Fruit fly (Drosophila melanogaster) whole organism, embryonic: ENCODE measurements around the gene CG4962.

Experiments used
- Ada2b ChIP-seq: fragments of 200-800 bp; sonication (Bioruptor generic); IDR thresholded peaks from 2 replicates; pipeline ENCODE4 v1.3.6; 2022; ENCODE audit warnings: missing biosample characterization, missing genetic modification characterization
- Antp ChIP-seq: fragments of 200-800 bp; sonication (Bioruptor generic); optimal IDR thresholded peaks from 3 replicates; lab custom pipeline; 2016; ENCODE audit warnings: missing biosample characterization, missing genetic modification characterization
- BEAF-32 ChIP-seq: fragments of 200-800 bp; sonication (Bioruptor generic); optimal IDR thresholded peaks from 3 replicates; lab custom pipeline; 2017; ENCODE audit warnings: missing biosample characterization, missing genetic modification characterization, mild to moderate bottlenecking, moderate library complexity, missing genetic modification reagents
- CG11247 ChIP-seq: fragments of 200-800 bp; sonication (Bioruptor generic); IDR thresholded peaks from 2 replicates; pipeline ENCODE4 v1.3.6; 2022; ENCODE audit warnings: missing biosample characterization, missing genetic modification characterization
- CG14014 ChIP-seq: fragments of 200-800 bp; sonication (Bioruptor generic); IDR thresholded peaks from 2 replicates; pipeline ENCODE4 v1.3.6; 2022; ENCODE audit warnings: missing biosample characterization, missing genetic modification characterization
- CG15514 ChIP-seq: fragments of 200-800 bp; sonication (Bioruptor generic); optimal IDR thresholded peaks from 3 replicates; lab custom pipeline; 2017; ENCODE audit warnings: missing biosample characterization, missing genetic modification characterization, mild to moderate bottlenecking, moderate library complexity, missing genetic modification reagents
- CG15601 ChIP-seq: fragments of 200-800 bp; sonication (Bioruptor generic); optimal IDR thresholded peaks from 3 replicates; lab custom pipeline; 2019; ENCODE audit warnings: missing biosample characterization, mild to moderate bottlenecking, missing genetic modification characterization, moderate library complexity
- CG1602 ChIP-seq: fragments of 200-800 bp; sonication (Bioruptor generic); optimal IDR thresholded peaks from 3 replicates; lab custom pipeline; 2016; ENCODE audit warnings: missing biosample characterization, missing genetic modification characterization
- CG18599 ChIP-seq: fragments of 200-800 bp; sonication (Bioruptor generic); optimal IDR thresholded peaks from 3 replicates; lab custom pipeline; 2017; ENCODE audit warnings: missing biosample characterization, missing genetic modification characterization, mild to moderate bottlenecking, moderate library complexity, missing genetic modification reagents
- CG2120 ChIP-seq: fragments of 200-800 bp; sonication (Bioruptor generic); optimal IDR thresholded peaks from 3 replicates; lab custom pipeline; 2016; ENCODE audit warnings: missing biosample characterization, missing genetic modification characterization
- CG3281 ChIP-seq: fragments of 200-800 bp; sonication (Bioruptor generic); optimal IDR thresholded peaks from 3 replicates; lab custom pipeline; 2017; ENCODE audit warnings: missing biosample characterization, mild to moderate bottlenecking, missing genetic modification characterization
- CG34376 ChIP-seq: fragments of 200-800 bp; sonication (Bioruptor generic); optimal IDR thresholded peaks from 2 replicates; lab custom pipeline; 2018; ENCODE audit warnings: missing biosample characterization, mild to moderate bottlenecking, missing genetic modification characterization
- CG3847 ChIP-seq: fragments of 200-800 bp; sonication (Bioruptor generic); IDR thresholded peaks from 2 replicates; pipeline ENCODE4 v1.3.6; 2022; ENCODE audit warnings: missing biosample characterization, missing genetic modification characterization
- CG3995 ChIP-seq: fragments of 200-800 bp; sonication (Bioruptor generic); optimal IDR thresholded peaks from 3 replicates; lab custom pipeline; 2016; ENCODE audit warnings: missing biosample characterization, missing genetic modification characterization
- CG6254 ChIP-seq: fragments of 200-800 bp; sonication (Bioruptor generic); optimal IDR thresholded peaks from 3 replicates; lab custom pipeline; 2017; ENCODE audit warnings: mild to moderate bottlenecking, missing biosample characterization, missing genetic modification reagents, missing genetic modification characterization
- CG7372 ChIP-seq: fragments of 200-800 bp; sonication (Bioruptor generic); IDR thresholded peaks from 2 replicates; pipeline ENCODE4 v1.3.6; 2022; ENCODE audit warnings: missing biosample characterization, missing genetic modification characterization
- CG7786 ChIP-seq: fragments of 200-800 bp; sonication (Bioruptor generic); optimal IDR thresholded peaks from 2 replicates; lab custom pipeline; 2016; ENCODE audit warnings: missing biosample characterization, missing genetic modification characterization
- CG9437 ChIP-seq: fragments of 200-800 bp; sonication (Bioruptor generic); optimal IDR thresholded peaks from 2 replicates; lab custom pipeline; 2018; ENCODE audit warnings: missing biosample characterization, mild to moderate bottlenecking, missing genetic modification characterization
- CG9932 ChIP-seq: fragments of 200-800 bp; sonication (Bioruptor generic); IDR thresholded peaks from 2 replicates; pipeline ENCODE4 v1.3.6; 2022; ENCODE audit warnings: missing biosample characterization, missing genetic modification characterization
- CHES-1-like ChIP-seq: fragments of 200-800 bp; sonication (Bioruptor generic); optimal IDR thresholded peaks from 2 replicates; lab custom pipeline; 2016; ENCODE audit warnings: missing biosample characterization, missing genetic modification characterization
- Dip3 ChIP-seq: fragments of 200-800 bp; sonication (Bioruptor generic); optimal IDR thresholded peaks from 3 replicates; lab custom pipeline; 2016; ENCODE audit warnings: missing biosample characterization, missing genetic modification characterization
- Drgx ChIP-seq: fragments of 200-800 bp; sonication (Bioruptor generic); IDR thresholded peaks from 2 replicates; pipeline ENCODE4 v1.3.6; 2022; ENCODE audit warnings: missing biosample characterization, missing genetic modification characterization
- Gug ChIP-seq: fragments of 200-800 bp; sonication (Bioruptor generic); IDR thresholded peaks from 4 replicates; pipeline ENCODE4 v1.3.6; 2022; ENCODE audit warnings: missing biosample characterization, missing genetic modification characterization
- Hmr ChIP-seq: fragments of 200-800 bp; sonication (Bioruptor generic); optimal IDR thresholded peaks from 3 replicates; lab custom pipeline; 2017; ENCODE audit warnings: mild to moderate bottlenecking, missing biosample characterization, missing genetic modification reagents, missing genetic modification characterization
- Meics ChIP-seq: fragments of 200-800 bp; sonication (Bioruptor generic); optimal IDR thresholded peaks from 2 replicates; lab custom pipeline; 2017; ENCODE audit warnings: missing biosample characterization, mild to moderate bottlenecking, missing genetic modification characterization
- Mes4 ChIP-seq: fragments of 200-800 bp; sonication (Bioruptor generic); optimal IDR thresholded peaks from 2 replicates; lab custom pipeline; 2016; ENCODE audit warnings: missing biosample characterization, missing genetic modification characterization
- Myb ChIP-seq: fragments of 200-800 bp; sonication (Bioruptor generic); optimal IDR thresholded peaks from 2 replicates; lab custom pipeline; 2016; ENCODE audit warnings: missing biosample characterization, missing genetic modification characterization
- Nf-YC ChIP-seq: fragments of 200-800 bp; optimal IDR thresholded peaks from 3 replicates; lab custom pipeline; 2019; ENCODE audit warnings: missing biosample characterization, mild to moderate bottlenecking, missing genetic modification characterization, moderate library complexity
- PHDP ChIP-seq: fragments of 200-800 bp; sonication (Bioruptor generic); optimal IDR thresholded peaks from 3 replicates; lab custom pipeline; 2018; ENCODE audit warnings: missing biosample characterization, mild to moderate bottlenecking, missing genetic modification characterization, moderate library complexity
- Trl ChIP-seq, 3 experiments: fragments of >200 bp in 2 of 3; fragments of 200-800 bp in 1 of 3; sonication (Bioruptor generic) in 1 of 3; optimal IDR thresholded peaks; 2 replicates in 1 of 3; 3 replicates in 2 of 3; lab custom pipeline; 2016 to 2017; ENCODE audit warnings: missing biosample characterization in 1 of 3, missing genetic modification characterization in 1 of 3
- YL-1 ChIP-seq: fragments of 200-800 bp; sonication (Bioruptor generic); optimal IDR thresholded peaks from 3 replicates; lab custom pipeline; 2017; ENCODE audit warnings: missing biosample characterization, mild to moderate bottlenecking, missing genetic modification characterization
- ara ChIP-seq: fragments of 200-800 bp; sonication (Bioruptor generic); IDR thresholded peaks from 2 replicates; pipeline ENCODE4 v1.3.6; 2022; ENCODE audit warnings: missing biosample characterization, missing genetic modification characterization
- caup ChIP-seq: fragments of 200-800 bp; sonication (Bioruptor generic); optimal IDR thresholded peaks from 3 replicates; lab custom pipeline; 2017; ENCODE audit warnings: missing biosample characterization, mild to moderate bottlenecking, missing genetic modification characterization, moderate library complexity; ENCODE audit not compliant: severe bottlenecking
- chif ChIP-seq, 2 experiments: fragments of 200-800 bp; sonication (Bioruptor generic); optimal IDR thresholded peaks; 3 replicates each; lab custom pipeline; 2016; ENCODE audit warnings: missing biosample characterization in 2 of 2, missing genetic modification characterization in 2 of 2
- chinmo ChIP-seq: fragments of 200-800 bp; sonication (Bioruptor generic); IDR thresholded peaks from 4 replicates; pipeline ENCODE4 v1.3.6; 2022; ENCODE audit warnings: missing biosample characterization, missing genetic modification characterization; ENCODE audit not compliant: partially characterized antibody
- ci ChIP-seq: fragments of 200-800 bp; sonication (Bioruptor generic); IDR thresholded peaks from 3 replicates; pipeline ENCODE4 v1.3.6; 2022; ENCODE audit warnings: missing biosample characterization, missing genetic modification characterization
- corto ChIP-seq: fragments of 200-800 bp; sonication (Bioruptor generic); optimal IDR thresholded peaks from 2 replicates; lab custom pipeline; 2016; ENCODE audit warnings: missing biosample characterization, mild to moderate bottlenecking, missing genetic modification characterization, moderate library complexity
- dimm ChIP-seq: fragments of 200-800 bp; sonication (Bioruptor generic); IDR thresholded peaks from 2 replicates; pipeline ENCODE4 v1.3.6; 2022; ENCODE audit warnings: missing biosample characterization, missing genetic modification characterization
- en ChIP-seq: fragments of 200-800 bp; sonication (Bioruptor generic); optimal IDR thresholded peaks from 2 replicates; lab custom pipeline; 2016; ENCODE audit warnings: missing biosample characterization, missing genetic modification characterization
- gfzf ChIP-seq: fragments of 200-800 bp; sonication (Bioruptor generic); optimal IDR thresholded peaks from 2 replicates; lab custom pipeline; 2016; ENCODE audit warnings: missing biosample characterization, mild to moderate bottlenecking, missing genetic modification characterization, moderate library complexity
- her ChIP-seq: fragments of 200-800 bp; sonication (Bioruptor generic); optimal IDR thresholded peaks from 2 replicates; lab custom pipeline; 2016; ENCODE audit warnings: missing biosample characterization, missing genetic modification characterization
- hkb ChIP-seq, 2 experiments: fragments of 200-800 bp in 1 of 2; fragments of >200 bp in 1 of 2; sonication (Bioruptor generic) in 1 of 2; IDR thresholded peaks in 1 of 2; optimal IDR thresholded peaks in 1 of 2; 2 replicates each; pipeline versions ENCODE4 v1.3.6 to Lab custom; 2017 to 2022; ENCODE audit warnings: missing biosample characterization in 1 of 2, missing genetic modification characterization in 1 of 2
- lbe ChIP-seq: fragments of 200-800 bp; sonication (Bioruptor generic); optimal IDR thresholded peaks from 2 replicates; lab custom pipeline; 2016; ENCODE audit warnings: missing biosample characterization, mild to moderate bottlenecking, missing genetic modification characterization
- lmd ChIP-seq: fragments of 200-800 bp; sonication (Bioruptor generic); IDR thresholded peaks from 2 replicates; pipeline ENCODE4 v1.3.6; 2022; ENCODE audit warnings: missing biosample characterization, missing genetic modification characterization
- mam ChIP-seq: fragments of 200-800 bp; sonication (Bioruptor generic); optimal IDR thresholded peaks from 3 replicates; lab custom pipeline; 2016; ENCODE audit warnings: missing biosample characterization, missing genetic modification characterization
- org-1 ChIP-seq: fragments of 200-800 bp; sonication (Bioruptor generic); optimal IDR thresholded peaks from 2 replicates; lab custom pipeline; 2017; ENCODE audit warnings: missing biosample characterization, missing genetic modification characterization
- pho ChIP-seq: fragments of 200-800 bp; sonication (Bioruptor generic); optimal IDR thresholded peaks from 2 replicates; lab custom pipeline; 2016; ENCODE audit warnings: missing biosample characterization, missing genetic modification characterization
- sob ChIP-seq: fragments of 200-800 bp; sonication (Bioruptor generic); IDR thresholded peaks from 2 replicates; pipeline ENCODE4 v1.3.6; 2022; ENCODE audit warnings: missing biosample characterization, missing genetic modification characterization
- sug ChIP-seq: fragments of 200-800 bp; optimal IDR thresholded peaks from 2 replicates; lab custom pipeline; 2019; ENCODE audit warnings: missing biosample characterization, mild to moderate bottlenecking, missing genetic modification characterization, moderate library complexity
- wdn ChIP-seq: fragments of 200-800 bp; sonication (Bioruptor generic); IDR thresholded peaks from 2 replicates; pipeline ENCODE4 v1.3.6; 2022; ENCODE audit warnings: missing biosample characterization, missing genetic modification characterization

The CG4962 gene

DNA sequence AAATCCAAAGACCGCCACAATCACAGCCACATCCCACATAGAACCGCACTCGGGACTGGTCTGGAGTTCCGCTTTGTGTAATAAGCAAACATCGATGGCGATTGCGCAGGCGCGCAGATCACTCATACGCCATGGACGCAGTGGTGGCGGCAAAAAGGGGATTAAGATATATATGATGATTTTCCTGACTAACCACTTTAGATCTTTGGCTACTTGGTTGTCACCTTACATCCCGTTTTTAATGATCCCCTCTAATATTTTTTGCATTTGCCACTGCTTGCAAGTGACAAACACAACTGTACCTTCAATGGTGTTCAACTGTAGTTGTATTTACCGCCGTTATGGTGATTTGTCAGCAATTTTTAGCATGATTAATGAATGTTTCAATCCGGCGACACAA lies 14.6 kb upstream of the CG4962 start:
- TF ChIP-seq CG15514 (GFP tag; lab: Kevin White, UChicago) (peak; percentile 23), CG6254 (GFP tag; lab: Kevin White, UChicago) (no peak), pho (GFP tag; lab: Kevin White, UChicago) (peak; percentile 4), Drgx (peak; percentile 86), CG2120 (GFP tag; lab: Kevin White, UChicago) (peak; percentile 67), Ada2b (GFP tag; lab: Robert Waterston, UW) (no peak), Myb (GFP tag; lab: Kevin White, UChicago) (peak; percentile 38), CG9437 (GFP tag; lab: Kevin White, UChicago) (no peak), wdn (GFP tag; lab: Robert Waterston, UW) (peak; percentile 53; the same call in 1 of the 2 replicates), dimm (no peak), Nf-YC (no peak), lmd (GFP tag; lab: Robert Waterston, UW) (peak; percentile 39; the same call in 1 of the 2 replicates), lbe (GFP tag; lab: Kevin White, UChicago) (no peak), Gug (GFP tag; lab: Robert Waterston, UW) (0 out of 4 replicates have a peak, but pooled peaks have one; percentile 6), CG14014 (GFP tag; lab: Robert Waterston, UW) (peak; percentile 37; the same call in 1 of the 2 replicates), Dip3 (GFP tag; lab: Kevin White, UChicago) (peak; percentile 5), ara (GFP tag; lab: Robert Waterston, UW) (0 out of 2 replicates have a peak, but pooled peaks have one; percentile 14), CG7786 (GFP tag; lab: Kevin White, UChicago) (no peak), CG18599 (GFP tag; lab: Kevin White, UChicago) (peak; percentile 42), hkb (optimal IDR thresholded peaks at IDR 0.05; lab: Kevin White, UChicago) (no peak), hkb (GFP tag; IDR thresholded peaks at IDR 0.05; lab: Robert Waterston, UW) (0 out of 2 replicates have a peak, but pooled peaks have one; percentile 31), Antp (GFP tag; lab: Kevin White, UChicago) (peak; percentile 5), mam (peak; percentile 32), gfzf (no peak), CG15601 (tag; lab: Kevin White, UChicago) (no peak), PHDP (no peak), CG3281 (GFP tag; lab: Kevin White, UChicago) (peak; percentile 27), CG34376 (GFP tag; lab: Kevin White, UChicago) (no peak), en (GFP tag; lab: Kevin White, UChicago) (no peak), CG7372 (0 out of 2 replicates have a peak, but pooled peaks have one; percentile 11), corto (GFP tag; lab: Kevin White, UChicago) (no peak), CG3995 (GFP tag; lab: Kevin White, UChicago) (no peak), sug (tag; lab: Kevin White, UChicago) (no peak), caup (peak; percentile 11), CG3847 (GFP tag; lab: Robert Waterston, UW) (peak; percentile 26; the same call in 1 of the 2 replicates), CG1602 (GFP tag; lab: Kevin White, UChicago) (no peak), CHES-1-like (no peak), ci (GFP tag; lab: Robert Waterston, UW) (no peak), chif (GFP tag; optimal IDR thresholded peaks at IDR 0.05; lab: Kevin White, UChicago) (peak in 1 of 2 experiments; percentile 10), chinmo (GFP tag; lab: Robert Waterston, UW) (0 out of 4 replicates have a peak, but pooled peaks have one; percentile 24), Hmr (peak; percentile 63), her (GFP tag; lab: Kevin White, UChicago) (peak; percentile 40), Mes4 (GFP tag; lab: Kevin White, UChicago) (no peak), CG11247 (peak; percentile 49), Meics (GFP tag; lab: Kevin White, UChicago) (peak; percentile 30), BEAF-32 (no peak), CG9932 (GFP tag; lab: Robert Waterston, UW) (peak; percentile 75), YL-1 (GFP tag; lab: Kevin White, UChicago) (no peak), org-1 (GFP tag; lab: Kevin White, UChicago) (peak; percentile 37), Trl (optimal IDR thresholded peaks at IDR 0.05; lab: Kevin White, UChicago) (no peak), Trl (GFP tag; optimal IDR thresholded peaks at IDR 0.05; lab: Kevin White, UChicago) (peak; percentile 38), sob (peak; percentile 46; the same call in 1 of the 2 replicates)
